Worm (Caenorhabditis elegans) whole organism, young adult: Measurements from ENCODE around the gene igdb-1.
"Not testable (repeated sequence)": the region's sequence is repeated elsewhere in the genome, so short reads cannot be mapped to it uniquely, and the experiment has no call there.

ENCODE experiments used
- B0035.1 ChIP-seq: sonication (generic microtip); optimal IDR thresholded peaks from 2 replicates; lab custom pipeline; 2016; ENCODE audit warnings: missing genetic modification characterization, mild to moderate bottlenecking, missing compliant biosample characterization, missing genotype, missing genetic modification reagents
- B0261.1 ChIP-seq: sonication (generic microtip); optimal IDR thresholded peaks from 2 replicates; lab custom pipeline; 2016; ENCODE audit warnings: mild to moderate bottlenecking, missing genetic modification characterization, moderate library complexity, missing compliant biosample characterization
- D2030.7 ChIP-seq: fragments of 200-800 bp; sonication (Bioruptor generic); IDR thresholded peaks from 2 replicates; pipeline ENCODE4 v1.3.6; 2022; ENCODE audit warnings: missing genetic modification reagents, missing genetic modification characterization, missing compliant biosample characterization
- F10E7.11 ChIP-seq: sonication (generic microtip); optimal IDR thresholded peaks from 2 replicates; lab custom pipeline; 2017; ENCODE audit warnings: mild to moderate bottlenecking, missing genetic modification characterization, moderate library complexity, missing compliant biosample characterization
- F37B4.10 ChIP-seq: fragments of 200-800 bp; sonication (Bioruptor generic); IDR thresholded peaks from 2 replicates; pipeline ENCODE4 v1.3.6; 2022; ENCODE audit warnings: missing genetic modification characterization, missing compliant biosample characterization
- F49E8.2 ChIP-seq: sonication (generic microtip); optimal IDR thresholded peaks from 3 replicates; lab custom pipeline; 2017; ENCODE audit warnings: missing genetic modification characterization, mild to moderate bottlenecking, missing compliant biosample characterization, antibody characterized with exemption, moderate library complexity; ENCODE audit not compliant: insufficient read depth
- F55B11.4 ChIP-seq: sonication (generic microtip); optimal IDR thresholded peaks from 2 replicates; lab custom pipeline; 2016; ENCODE audit warnings: missing compliant biosample characterization, missing genetic modification characterization, borderline replicate concordance; ENCODE audit not compliant: insufficient read depth
- F57C9.4 ChIP-seq: sonication (generic microtip); optimal IDR thresholded peaks from 2 replicates; lab custom pipeline; 2017; ENCODE audit warnings: mild to moderate bottlenecking, missing genetic modification characterization, missing compliant biosample characterization
- K12H6.12 ChIP-seq: fragments of 200-800 bp; sonication (Bioruptor generic); optimal IDR thresholded peaks from 2 replicates; lab custom pipeline; 2018; ENCODE audit warnings: mild to moderate bottlenecking, missing genetic modification characterization, missing compliant biosample characterization
- T26A5.8 ChIP-seq: sonication (generic microtip); optimal IDR thresholded peaks from 2 replicates; lab custom pipeline; 2016; ENCODE audit warnings: missing genetic modification characterization, missing compliant biosample characterization
- Y56A3A.18 ChIP-seq: fragments of 200-800 bp; sonication (Bioruptor generic); IDR thresholded peaks from 2 replicates; pipeline ENCODE4 v1.3.6; 2022; ENCODE audit warnings: missing genetic modification reagents, missing genetic modification characterization, missing compliant biosample characterization
- ZK185.1 ChIP-seq: sonication (generic microtip); optimal IDR thresholded peaks from 2 replicates; lab custom pipeline; 2016; ENCODE audit warnings: mild to moderate bottlenecking, missing genetic modification characterization, missing compliant biosample characterization; ENCODE audit not compliant: poor library complexity, severe bottlenecking
- ama-1 ChIP-seq, 3 experiments: fragments of 150-350 bp in 1 of 3; sonication (generic microtip) in 2 of 3; optimal IDR thresholded peaks; 2 replicates each; lab custom pipeline; 2014 to 2018; ENCODE audit warnings: missing biosample characterization in 2 of 3, missing genetic modification characterization in 2 of 3, missing genetic modification reagents in 2 of 3
- atf-7 ChIP-seq: sonication (generic microtip); optimal IDR thresholded peaks from 2 replicates; lab custom pipeline; 2017; ENCODE audit warnings: mild to moderate bottlenecking, missing genetic modification characterization, missing compliant biosample characterization
- athp-1 ChIP-seq: sonication (generic microtip); optimal IDR thresholded peaks from 2 replicates; lab custom pipeline; 2017; ENCODE audit warnings: mild to moderate bottlenecking, missing genetic modification characterization, missing compliant biosample characterization
- attf-5 ChIP-seq: fragments of 200-800 bp; sonication (Bioruptor generic); optimal IDR thresholded peaks from 2 replicates; lab custom pipeline; 2018; ENCODE audit warnings: mild to moderate bottlenecking, missing genetic modification characterization, missing compliant biosample characterization
- ccch-3 ChIP-seq: fragments of 200-800 bp; sonication (Bioruptor generic); optimal IDR thresholded peaks from 2 replicates; lab custom pipeline; 2018; ENCODE audit warnings: mild to moderate bottlenecking, missing genetic modification characterization, missing compliant biosample characterization
- cebp-2 ChIP-seq: fragments of 200-800 bp; sonication (Bioruptor generic); IDR thresholded peaks from 2 replicates; pipeline ENCODE4 v1.3.6; 2022; ENCODE audit warnings: missing genetic modification characterization, missing compliant biosample characterization
- egl-18 ChIP-seq: fragments of 200-800 bp; sonication (Bioruptor generic); IDR thresholded peaks from 2 replicates; pipeline ENCODE4 v1.3.6; 2022; ENCODE audit warnings: missing genetic modification reagents, missing genetic modification characterization, missing compliant biosample characterization
- egrh-3 ChIP-seq: fragments of 200-800 bp; sonication (Bioruptor generic); IDR thresholded peaks from 2 replicates; pipeline ENCODE4 v1.3.6; 2022; ENCODE audit warnings: missing genetic modification reagents, missing genetic modification characterization, missing compliant biosample characterization
- fkh-3 ChIP-seq: sonication (generic microtip); optimal IDR thresholded peaks from 2 replicates; lab custom pipeline; 2016; ENCODE audit warnings: mild to moderate bottlenecking, missing genetic modification characterization, missing compliant biosample characterization
- him-1 ChIP-seq: sonication (generic microtip); optimal IDR thresholded peaks from 2 replicates; lab custom pipeline; 2016; ENCODE audit warnings: missing genotype, missing genetic modification reagents, missing genetic modification characterization, missing compliant biosample characterization
- hlh-12 ChIP-seq: sonication (generic microtip); optimal IDR thresholded peaks from 2 replicates; lab custom pipeline; 2016; ENCODE audit warnings: missing genetic modification characterization, missing compliant biosample characterization
- hrde-1 ChIP-seq: sonication (generic microtip); optimal IDR thresholded peaks from 2 replicates; lab custom pipeline; 2016; ENCODE audit warnings: missing genetic modification characterization, mild to moderate bottlenecking, missing compliant biosample characterization, moderate library complexity, missing genotype, missing genetic modification reagents, borderline replicate concordance
- let-607 ChIP-seq, 2 experiments: fragments of 200-800 bp in 1 of 2; sonication (Bioruptor generic) in 1 of 2; sonication (generic microtip) in 1 of 2; optimal IDR thresholded peaks; 2 replicates each; lab custom pipeline; 2016 to 2018; ENCODE audit warnings: mild to moderate bottlenecking in 2 of 2, missing compliant biosample characterization in 2 of 2, missing genetic modification characterization in 2 of 2, moderate library complexity in 2 of 2, missing genotype in 1 of 2
- madf-10 ChIP-seq: sonication (generic microtip); optimal IDR thresholded peaks from 2 replicates; lab custom pipeline; 2016; ENCODE audit warnings: mild to moderate bottlenecking, missing genetic modification characterization, missing compliant biosample characterization
- madf-3 ChIP-seq: fragments of 200-800 bp; sonication (Bioruptor generic); IDR thresholded peaks from 2 replicates; pipeline ENCODE4 v1.3.6; 2022; ENCODE audit warnings: missing genetic modification reagents, missing genetic modification characterization, missing compliant biosample characterization
- mes-4 ChIP-seq: sonication (generic microtip); optimal IDR thresholded peaks from 2 replicates; lab custom pipeline; 2016; ENCODE audit warnings: missing genotype, missing genetic modification characterization, missing compliant biosample characterization
- nfya-1 ChIP-seq: sonication (generic microtip); optimal IDR thresholded peaks from 2 replicates; lab custom pipeline; 2017; ENCODE audit warnings: antibody characterized with exemption, missing compliant biosample characterization, missing genetic modification characterization, borderline replicate concordance; ENCODE audit not compliant: insufficient read depth
- nfya-2 ChIP-seq: fragments of 200-800 bp; sonication (Bioruptor generic); IDR thresholded peaks from 2 replicates; pipeline ENCODE4 v1.3.6; 2022; ENCODE audit warnings: missing genetic modification reagents, missing genetic modification characterization, missing compliant biosample characterization
- nhr-120 ChIP-seq: fragments of 200-800 bp; sonication (Bioruptor generic); IDR thresholded peaks from 2 replicates; pipeline ENCODE4 v1.3.6; 2022; ENCODE audit warnings: missing genetic modification characterization, missing compliant biosample characterization
- nhr-90 ChIP-seq: sonication (generic microtip); optimal IDR thresholded peaks from 2 replicates; lab custom pipeline; 2016; ENCODE audit warnings: missing genotype, mild to moderate bottlenecking, missing genetic modification characterization, missing compliant biosample characterization
- rcor-1 ChIP-seq: fragments of 200-800 bp; sonication (Bioruptor generic); IDR thresholded peaks from 2 replicates; pipeline ENCODE4 v1.3.6; 2022; ENCODE audit warnings: missing genetic modification reagents, missing genetic modification characterization, missing compliant biosample characterization
- rec-8 ChIP-seq, 2 experiments: sonication (generic microtip); optimal IDR thresholded peaks; 2 replicates each; lab custom pipeline; 2016; ENCODE audit warnings: mild to moderate bottlenecking in 2 of 2, missing genetic modification characterization in 2 of 2, missing genetic modification reagents in 2 of 2, missing genotype in 2 of 2, missing biosample characterization in 1 of 2, missing compliant biosample characterization in 1 of 2, moderate library complexity in 1 of 2
- snpc-4 ChIP-seq, 5 experiments: fragments of 150-350 bp in 1 of 5; sonication (generic microtip) in 4 of 5; optimal IDR thresholded peaks; 2 replicates each; lab custom pipeline; 2014 to 2018; ENCODE audit warnings: missing genetic modification characterization in 5 of 5, missing biosample characterization in 3 of 5, antibody characterized with exemption in 2 of 5, mild to moderate bottlenecking in 2 of 5, missing compliant biosample characterization in 2 of 5, missing genotype in 2 of 5, moderate library complexity in 2 of 5, missing genetic modification reagents in 1 of 5
- unc-62 ChIP-seq: fragments of 150-350 bp; optimal IDR thresholded peaks from 2 replicates; lab custom pipeline; 2014; ENCODE audit warnings: missing biosample characterization, missing genetic modification reagents, missing genetic modification characterization
- ztf-25 ChIP-seq: fragments of 200-800 bp; sonication (Bioruptor generic); IDR thresholded peaks from 2 replicates; pipeline ENCODE4 v1.3.6; 2022; ENCODE audit warnings: missing genetic modification reagents, missing genetic modification characterization, missing compliant biosample characterization
- ztf-28 ChIP-seq: fragments of 200-800 bp; sonication (Bioruptor generic); IDR thresholded peaks from 2 replicates; pipeline ENCODE4 v1.3.6; 2022; ENCODE audit warnings: missing genetic modification reagents, missing genetic modification characterization, missing compliant biosample characterization

Gene igdb-1

ce11 chrIV:12478711-12479110 lies at the start of gene igdb-1:
igdb-1 (plus strand) TSS chrIV:12479011.
- not testable (repeated sequence) for TF ChIP-seq nfya-2 (GFP tag; lab: Robert Waterston, UW); ztf-28 (GFP tag; lab: Robert Waterston, UW); rec-8 (tag; optimal IDR thresholded peaks at IDR 0.05; lab: Kevin White, UChicago)

- TF ChIP-seq F10E7.11 (tag; lab: Kevin White, UChicago) = no peak
- TF ChIP-seq F57C9.4 = no peak
- TF ChIP-seq D2030.7 = no peak
- no peak for TF ChIP-seq hrde-1 (tag; lab: Kevin White, UChicago)
- TF ChIP-seq him-1 (tag; lab: Kevin White, UChicago) = no peak
- no peak for TF ChIP-seq egrh-3 (GFP tag; lab: Robert Waterston, UW)
- no peak for TF ChIP-seq F49E8.2
- no peak for TF ChIP-seq ama-1 (optimal IDR thresholded peaks at IDR 0.05; lab: Kevin White, UChicago)
- TF ChIP-seq ama-1 (GFP tag; optimal IDR thresholded peaks at IDR 0.05; lab: Kevin White, UChicago) = no peak
- TF ChIP-seq nhr-90 (tag; lab: Kevin White, UChicago) = no peak
- TF ChIP-seq Y56A3A.18 (GFP tag; lab: Robert Waterston, UW) = no peak
- no peak for TF ChIP-seq ccch-3 (GFP tag; lab: Kevin White, UChicago)
- TF ChIP-seq mes-4 = no peak
- no peak for TF ChIP-seq hlh-12 (tag; lab: Kevin White, UChicago)
- no peak for TF ChIP-seq athp-1 (tag; lab: Kevin White, UChicago)
- no peak for TF ChIP-seq K12H6.12 (tag; lab: Kevin White, UChicago)
Observed at ce11 chrIV:12429504-12429903, 49.3 kb upstream of the igdb-1 start.

ce11 chrIV:12431755-12432154 lies 47.1 kb upstream of the igdb-1 start:
- TF ChIP-seq egl-18 (GFP tag; lab: Robert Waterston, UW) = no peak
- TF ChIP-seq rcor-1 (GFP tag; lab: Robert Waterston, UW) = no peak
- TF ChIP-seq nfya-1 (tag; lab: Kevin White, UChicago) = no peak
- no peak for TF ChIP-seq nhr-120 (GFP tag; lab: Robert Waterston, UW)
- no peak for TF ChIP-seq T26A5.8
- TF ChIP-seq cebp-2 (GFP tag; lab: Robert Waterston, UW) = no peak
- no peak for TF ChIP-seq F55B11.4 (tag; lab: Kevin White, UChicago)
- TF ChIP-seq madf-10 = no peak
- TF ChIP-seq ccch-3 (GFP tag; lab: Kevin White, UChicago) = no peak
- TF ChIP-seq ama-1 (optimal IDR thresholded peaks at IDR 0.05; lab: Kevin White, UChicago) = no peak
- no peak for TF ChIP-seq ama-1 (GFP tag; optimal IDR thresholded peaks at IDR 0.05; lab: Kevin White, UChicago)
- no peak for TF ChIP-seq F37B4.10
- TF ChIP-seq B0261.1 (tag; lab: Kevin White, UChicago) = no peak
- TF ChIP-seq ZK185.1 (tag; lab: Kevin White, UChicago) = no peak
- TF ChIP-seq atf-7 (tag; lab: Kevin White, UChicago) = no peak

- TF ChIP-seq madf-10 (no peak), ztf-25 (GFP tag; lab: Robert Waterston, UW) (no peak), attf-5 (GFP tag; lab: Kevin White, UChicago) (no peak), fkh-3 (tag; lab: Kevin White, UChicago) (no peak), unc-62 (no peak), B0035.1 (tag; lab: Kevin White, UChicago) (no peak), F49E8.2 (no peak), madf-3 (no peak), nhr-120 (GFP tag; lab: Robert Waterston, UW) (no peak), snpc-4 (GFP tag; optimal IDR thresholded peaks at IDR 0.05; lab: Kevin White, UChicago) (no peak), snpc-4 (tag; optimal IDR thresholded peaks at IDR 0.05; lab: Kevin White, UChicago) (no peak), F57C9.4 (no peak), let-607 (tag; optimal IDR thresholded peaks at IDR 0.05; lab: Kevin White, UChicago) (no peak)
Observed at ce11 chrIV:12432340-12432739, 46.5 kb upstream of the igdb-1 start, which contains the start of gene clec-184. clec-184 (plus strand) TSS chrIV:12432640.
